Worm (Caenorhabditis elegans): ENCODE measurements around the gene F19H6.4.

- no peak for TF ChIP-seq nhr-6 (tag; optimal IDR thresholded peaks at IDR 0.05)
- TF ChIP-seq nhr-10 (tag; optimal IDR thresholded peaks at IDR 0.05) = no peak
- no peak for TF ChIP-seq F37D6.2 (tag; optimal IDR thresholded peaks at IDR 0.05)
- TF ChIP-seq set-16 (GFP tag; IDR thresholded peaks at IDR 0.05) = no peak
- TF ChIP-seq snpc-4 (tag; optimal IDR thresholded peaks at IDR 0.05) = no peak
- no peak for TF ChIP-seq ceh-44 (GFP tag; IDR thresholded peaks at IDR 0.05)
- no peak for TF ChIP-seq nhr-28 (tag; optimal IDR thresholded peaks at IDR 0.05)
- no peak for TF ChIP-seq hmg-1.1 (GFP tag; IDR thresholded peaks at IDR 0.05)
- no peak for TF ChIP-seq mdt-29 (GFP tag; IDR thresholded peaks at IDR 0.05)
- no peak for TF ChIP-seq ama-1 (optimal IDR thresholded peaks at IDR 0.05)
- TF ChIP-seq mep-1 (tag; optimal IDR thresholded peaks at IDR 0.05) = no peak
- TF ChIP-seq nhr-11 (tag; optimal IDR thresholded peaks at IDR 0.05) = no peak
Measured at ce11 chrX:12335808-12336207, 29.7 kb upstream of the F19H6.4 start, which contains the start of gene srd-48.
